Worm (Caenorhabditis elegans) whole organism, young adult: ENCODE results near the gene morc-1.

Experiments used
- B0261.1 ChIP-seq: sonication (generic microtip); optimal IDR thresholded peaks from 2 replicates; lab custom pipeline; 2016; ENCODE audit warnings: mild to moderate bottlenecking, missing genetic modification characterization, moderate library complexity, missing compliant biosample characterization
- B0336.3 ChIP-seq: fragments of 200-800 bp; sonication (Bioruptor generic); IDR thresholded peaks from 2 replicates; pipeline ENCODE4 v1.3.6; 2022; ENCODE audit warnings: missing genetic modification characterization, missing compliant biosample characterization
- C17E4.6 ChIP-seq: fragments of 200-800 bp; sonication (Bioruptor generic); IDR thresholded peaks from 2 replicates; pipeline ENCODE4 v1.3.6; 2022; ENCODE audit warnings: missing genetic modification reagents, missing genetic modification characterization, missing compliant biosample characterization
- F22D6.2 ChIP-seq: sonication (generic microtip); optimal IDR thresholded peaks from 2 replicates; lab custom pipeline; 2016; ENCODE audit warnings: mild to moderate bottlenecking, missing genetic modification characterization, missing compliant biosample characterization
- F33H1.4 ChIP-seq: fragments of 200-800 bp; sonication (Bioruptor generic); IDR thresholded peaks from 2 replicates; pipeline ENCODE4 v1.3.6; 2022; ENCODE audit warnings: missing genetic modification reagents, missing genetic modification characterization, missing compliant biosample characterization
- F49E8.2 ChIP-seq: sonication (generic microtip); optimal IDR thresholded peaks from 3 replicates; lab custom pipeline; 2017; ENCODE audit warnings: missing genetic modification characterization, mild to moderate bottlenecking, missing compliant biosample characterization, antibody characterized with exemption, moderate library complexity; ENCODE audit not compliant: insufficient read depth
- K12H6.12 ChIP-seq: fragments of 200-800 bp; sonication (Bioruptor generic); optimal IDR thresholded peaks from 2 replicates; lab custom pipeline; 2018; ENCODE audit warnings: mild to moderate bottlenecking, missing genetic modification characterization, missing compliant biosample characterization
- Y67H2A.10 ChIP-seq: fragments of 200-800 bp; sonication (Bioruptor generic); conservative IDR thresholded peaks from 2 replicates; pipeline ENCODE4 v1.3.6; 2022; ENCODE audit warnings: missing genetic modification reagents, missing genetic modification characterization, missing compliant biosample characterization
- Y95B8A.8 ChIP-seq: fragments of 200-800 bp; sonication (Bioruptor generic); IDR thresholded peaks from 2 replicates; pipeline ENCODE4 v1.3.6; 2022; ENCODE audit warnings: missing genetic modification reagents, missing genetic modification characterization, missing compliant biosample characterization
- akir-1 ChIP-seq: fragments of 200-800 bp; sonication (Bioruptor generic); optimal IDR thresholded peaks from 2 replicates; lab custom pipeline; 2018; ENCODE audit warnings: mild to moderate bottlenecking, missing genetic modification characterization, moderate library complexity, missing compliant biosample characterization
- ama-1 ChIP-seq, 3 experiments: fragments of 150-350 bp in 1 of 3; sonication (generic microtip) in 2 of 3; optimal IDR thresholded peaks; 2 replicates each; lab custom pipeline; 2014 to 2018; ENCODE audit warnings: missing biosample characterization in 2 of 3, missing genetic modification characterization in 2 of 3, missing genetic modification reagents in 2 of 3
- aptf-3 ChIP-seq: fragments of 200-800 bp; sonication (Bioruptor generic); IDR thresholded peaks from 2 replicates; pipeline ENCODE4 v1.3.6; 2022; ENCODE audit warnings: missing genetic modification characterization, missing compliant biosample characterization
- atf-7 ChIP-seq: sonication (generic microtip); optimal IDR thresholded peaks from 2 replicates; lab custom pipeline; 2017; ENCODE audit warnings: mild to moderate bottlenecking, missing genetic modification characterization, missing compliant biosample characterization
- athp-1 ChIP-seq: sonication (generic microtip); optimal IDR thresholded peaks from 2 replicates; lab custom pipeline; 2017; ENCODE audit warnings: mild to moderate bottlenecking, missing genetic modification characterization, missing compliant biosample characterization
- attf-6 ChIP-seq: fragments of 200-800 bp; sonication (Bioruptor generic); IDR thresholded peaks from 2 replicates; pipeline ENCODE4 v1.3.6; 2022; ENCODE audit warnings: missing genetic modification reagents, missing genetic modification characterization, missing compliant biosample characterization
- dox-1 ChIP-seq: fragments of 200-800 bp; sonication (Bioruptor generic); IDR thresholded peaks from 2 replicates; pipeline ENCODE4 v1.3.6; 2022; ENCODE audit warnings: missing genetic modification reagents, missing genetic modification characterization, missing compliant biosample characterization
- dpff-1 ChIP-seq: sonication (generic microtip); optimal IDR thresholded peaks from 2 replicates; lab custom pipeline; 2017; ENCODE audit warnings: mild to moderate bottlenecking, missing genetic modification characterization, missing compliant biosample characterization
- efl-1 ChIP-seq: fragments of 150-350 bp; optimal IDR thresholded peaks from 2 replicates; lab custom pipeline; 2014; ENCODE audit warnings: missing biosample characterization, missing genetic modification reagents, missing genetic modification characterization
- egl-18 ChIP-seq: fragments of 200-800 bp; sonication (Bioruptor generic); IDR thresholded peaks from 2 replicates; pipeline ENCODE4 v1.3.6; 2022; ENCODE audit warnings: missing genetic modification reagents, missing genetic modification characterization, missing compliant biosample characterization
- egl-44 ChIP-seq: fragments of 200-800 bp; sonication (Bioruptor generic); IDR thresholded peaks from 2 replicates; pipeline ENCODE4 v1.3.6; 2022; ENCODE audit warnings: missing genetic modification reagents, missing genetic modification characterization, missing compliant biosample characterization
- egrh-3 ChIP-seq: fragments of 200-800 bp; sonication (Bioruptor generic); IDR thresholded peaks from 2 replicates; pipeline ENCODE4 v1.3.6; 2022; ENCODE audit warnings: missing genetic modification reagents, missing genetic modification characterization, missing compliant biosample characterization
- hmg-1.2 ChIP-seq: fragments of 200-800 bp; sonication (Bioruptor generic); IDR thresholded peaks from 2 replicates; pipeline ENCODE4 v1.3.6; 2022; ENCODE audit warnings: missing genetic modification reagents, missing genetic modification characterization, missing compliant biosample characterization
- hrde-1 ChIP-seq: sonication (generic microtip); optimal IDR thresholded peaks from 2 replicates; lab custom pipeline; 2016; ENCODE audit warnings: missing genetic modification characterization, mild to moderate bottlenecking, missing compliant biosample characterization, moderate library complexity, missing genotype, missing genetic modification reagents, borderline replicate concordance
- hsf-1 ChIP-seq: fragments of 200-800 bp; sonication (Bioruptor generic); IDR thresholded peaks from 2 replicates; pipeline ENCODE4 v1.3.6; 2022; ENCODE audit warnings: missing genetic modification reagents, missing genetic modification characterization, missing compliant biosample characterization
- let-526 ChIP-seq: fragments of 200-800 bp; sonication (Bioruptor generic); IDR thresholded peaks from 2 replicates; pipeline ENCODE4 v1.3.6; 2022; ENCODE audit warnings: missing genetic modification reagents, missing genetic modification characterization, missing compliant biosample characterization
- lin-35 ChIP-seq, 3 experiments: fragments of 150-350 bp in 2 of 3; sonication (generic microtip) in 1 of 3; optimal IDR thresholded peaks; 2 replicates each; lab custom pipeline; 2014 to 2018; ENCODE audit warnings: missing biosample characterization in 3 of 3, missing genetic modification characterization in 3 of 3, missing genetic modification reagents in 3 of 3
- madf-3 ChIP-seq: fragments of 200-800 bp; sonication (Bioruptor generic); IDR thresholded peaks from 2 replicates; pipeline ENCODE4 v1.3.6; 2022; ENCODE audit warnings: missing genetic modification reagents, missing genetic modification characterization, missing compliant biosample characterization
- madf-8 ChIP-seq: fragments of 200-800 bp; sonication (Bioruptor generic); conservative IDR thresholded peaks from 2 replicates; pipeline ENCODE4 v1.3.6; 2022; ENCODE audit warnings: missing genetic modification reagents, missing genetic modification characterization, missing compliant biosample characterization
- mcd-1 ChIP-seq: fragments of 200-800 bp; sonication (Bioruptor generic); IDR thresholded peaks from 2 replicates; pipeline ENCODE4 v1.3.6; 2022; ENCODE audit warnings: missing genetic modification reagents, missing genetic modification characterization, missing compliant biosample characterization
- nfya-1 ChIP-seq: sonication (generic microtip); optimal IDR thresholded peaks from 2 replicates; lab custom pipeline; 2017; ENCODE audit warnings: antibody characterized with exemption, missing compliant biosample characterization, missing genetic modification characterization, borderline replicate concordance; ENCODE audit not compliant: insufficient read depth
- nhr-27 ChIP-seq: fragments of 200-800 bp; sonication (Bioruptor generic); optimal IDR thresholded peaks from 2 replicates; lab custom pipeline; 2018; ENCODE audit warnings: mild to moderate bottlenecking, missing genetic modification characterization, moderate library complexity, missing compliant biosample characterization
- pbrm-1 ChIP-seq: fragments of 200-800 bp; sonication (Bioruptor generic); IDR thresholded peaks from 2 replicates; pipeline ENCODE4 v1.3.6; 2022; ENCODE audit warnings: missing genetic modification reagents, missing genetic modification characterization, missing compliant biosample characterization
- pha-4 ChIP-seq: fragments of 150-350 bp; sonication (generic microtip); optimal IDR thresholded peaks from 2 replicates; lab custom pipeline; 2014; ENCODE audit warnings: missing biosample characterization, missing genetic modification reagents, missing genetic modification characterization
- rcor-1 ChIP-seq: fragments of 200-800 bp; sonication (Bioruptor generic); IDR thresholded peaks from 2 replicates; pipeline ENCODE4 v1.3.6; 2022; ENCODE audit warnings: missing genetic modification reagents, missing genetic modification characterization, missing compliant biosample characterization
- sea-2 ChIP-seq: fragments of 200-800 bp; sonication (Bioruptor generic); IDR thresholded peaks from 2 replicates; pipeline ENCODE4 v1.3.6; 2022; ENCODE audit warnings: missing genetic modification characterization, missing compliant biosample characterization
- snpc-3.4 ChIP-seq: sonication (generic microtip); optimal IDR thresholded peaks from 2 replicates; lab custom pipeline; 2017; ENCODE audit warnings: missing genetic modification characterization, mild to moderate bottlenecking, missing compliant biosample characterization, antibody characterized with exemption, moderate library complexity, missing genotype, missing genetic modification reagents
- snpc-4 ChIP-seq, 5 experiments: fragments of 150-350 bp in 1 of 5; sonication (generic microtip) in 4 of 5; optimal IDR thresholded peaks; 2 replicates each; lab custom pipeline; 2014 to 2018; ENCODE audit warnings: missing genetic modification characterization in 5 of 5, missing biosample characterization in 3 of 5, antibody characterized with exemption in 2 of 5, mild to moderate bottlenecking in 2 of 5, missing compliant biosample characterization in 2 of 5, missing genotype in 2 of 5, moderate library complexity in 2 of 5, missing genetic modification reagents in 1 of 5
- somi-1 ChIP-seq: fragments of 200-800 bp; sonication (Bioruptor generic); optimal IDR thresholded peaks from 2 replicates; lab custom pipeline; 2018; ENCODE audit warnings: mild to moderate bottlenecking, missing genetic modification characterization, missing compliant biosample characterization
- tlf-1 ChIP-seq: fragments of 200-800 bp; sonication (Bioruptor generic); optimal IDR thresholded peaks from 2 replicates; lab custom pipeline; 2018; ENCODE audit warnings: mild to moderate bottlenecking, missing genetic modification characterization, missing compliant biosample characterization
- unc-130 ChIP-seq: sonication (generic microtip); optimal IDR thresholded peaks from 2 replicates; lab custom pipeline; 2016; ENCODE audit warnings: missing genetic modification reagents, missing genetic modification characterization, missing compliant biosample characterization
- unc-62 ChIP-seq: fragments of 150-350 bp; optimal IDR thresholded peaks from 2 replicates; lab custom pipeline; 2014; ENCODE audit warnings: missing biosample characterization, missing genetic modification reagents, missing genetic modification characterization
- zfh-2 ChIP-seq: fragments of 200-800 bp; sonication (Bioruptor generic); conservative IDR thresholded peaks from 2 replicates; pipeline ENCODE4 v1.3.6; 2022; ENCODE audit warnings: missing genetic modification reagents, missing genetic modification characterization, missing compliant biosample characterization
- ztf-26 ChIP-seq: sonication (generic microtip); optimal IDR thresholded peaks from 2 replicates; lab custom pipeline; 2017; ENCODE audit warnings: missing genetic modification characterization, missing compliant biosample characterization

morc-1 gene

DNA sequence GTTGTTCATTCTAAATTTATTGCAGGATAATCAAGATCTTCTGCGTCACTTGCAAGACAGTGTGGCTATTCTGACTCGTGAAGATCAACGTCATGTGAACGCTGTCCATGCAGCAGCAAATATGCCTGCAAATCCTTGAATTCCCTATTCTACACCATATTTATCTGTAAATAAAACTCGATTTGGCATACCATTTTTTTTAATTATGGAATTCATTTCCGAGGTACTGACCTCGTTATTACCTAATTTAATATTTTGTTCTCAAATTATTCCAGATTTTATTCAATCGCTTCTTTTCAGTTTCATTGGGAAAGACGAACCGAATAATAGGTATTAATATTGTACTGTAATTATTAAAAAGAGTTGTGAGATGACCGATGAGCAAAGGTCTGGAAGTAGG is 33.1 kb downstream of the morc-1 start, which contains the start of gene cid-1 (continued):
- no peak for TF ChIP-seq egl-18 (GFP tag; lab: Robert Waterston, UW)

DNA sequence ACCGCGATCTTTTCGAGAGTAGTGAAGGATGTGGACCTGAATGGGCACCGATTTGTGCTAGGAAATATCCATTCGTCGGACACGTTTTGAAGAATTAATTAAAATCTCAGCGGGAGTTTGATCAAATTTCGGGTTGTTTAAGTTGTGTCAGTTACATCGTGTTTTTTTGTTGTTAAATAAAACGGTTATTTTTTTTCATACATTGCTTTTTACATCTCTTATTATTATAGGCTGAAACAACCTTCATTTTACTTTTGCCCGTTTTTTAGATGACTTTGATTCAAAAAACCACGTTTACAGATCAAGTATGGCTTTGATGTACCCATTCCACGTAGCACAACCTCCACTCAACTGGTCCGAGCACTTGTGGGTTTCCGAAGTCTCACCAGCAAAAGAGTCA is 33.6 kb downstream of the morc-1 start, which contains the start of gene emb-1:
Gene emb-1 (plus strand): TSS at position 301 of the 400 bp plus-strand sequence.
- TF ChIP-seq F22D6.2 (tag; lab: Kevin White, UChicago) (no peak), pbrm-1 (GFP tag; lab: Robert Waterston, UW) (no peak), F49E8.2 (tag; lab: Kevin White, UChicago) (no peak), aptf-3 (GFP tag; lab: Robert Waterston, UW) (no peak), nfya-1 (tag; lab: Kevin White, UChicago) (no peak), egrh-3 (GFP tag; lab: Robert Waterston, UW) (no peak), madf-3 (GFP tag; lab: Robert Waterston, UW) (no peak)

DNA sequence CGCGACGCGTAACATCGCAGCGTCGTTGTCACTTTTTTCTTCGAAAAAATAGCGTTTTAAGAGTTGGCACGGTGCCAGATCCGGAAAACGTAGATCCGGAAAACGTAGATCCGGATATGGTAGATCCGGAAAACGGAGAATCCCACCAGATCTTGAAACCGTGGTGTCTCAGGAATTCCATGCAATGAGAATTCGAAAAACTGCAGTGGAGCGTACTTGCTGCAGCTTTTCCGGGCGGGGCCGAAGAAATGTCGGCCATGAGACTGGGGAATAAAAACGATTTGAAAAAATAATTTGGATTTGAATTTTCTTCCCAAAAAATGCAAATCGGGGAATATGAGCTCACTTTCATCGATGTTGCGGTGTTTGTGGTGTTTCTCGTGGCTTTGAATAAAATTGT is 34.2 kb downstream of the morc-1 start, which contains the start of gene K10D2.5:
Gene K10D2.5 (plus strand): TSS at position 251 of the 400 bp plus-strand sequence.
- peak; percentile 87 for TF ChIP-seq hsf-1
- peak; percentile 96 for TF ChIP-seq let-526 (GFP tag; lab: Robert Waterston, UW)
- TF ChIP-seq tlf-1 (GFP tag; lab: Kevin White, UChicago), result peak; percentile 81
- TF ChIP-seq hmg-1.2 (GFP tag; lab: Robert Waterston, UW), result peak; percentile 77
- no peak for TF ChIP-seq sea-2 (GFP tag; lab: Robert Waterston, UW)
- peak; percentile 55 for TF ChIP-seq atf-7 (tag; lab: Kevin White, UChicago)
- TF ChIP-seq C17E4.6, result peak; percentile 92
- TF ChIP-seq egrh-3 (GFP tag; lab: Robert Waterston, UW), result peak; percentile 91
- peak; percentile 96 for TF ChIP-seq athp-1 (tag; lab: Kevin White, UChicago)
- TF ChIP-seq nfya-1 (tag; lab: Kevin White, UChicago), result no peak
- TF ChIP-seq dox-1 (GFP tag; lab: Robert Waterston, UW), result peak; percentile 99
- no peak for TF ChIP-seq unc-62 (GFP tag; lab: Kevin White, UChicago)
- TF ChIP-seq zfh-2 (GFP tag; lab: Robert Waterston, UW), result peak; percentile 88
- TF ChIP-seq B0261.1 (tag; lab: Kevin White, UChicago), result peak; percentile 11
- TF ChIP-seq akir-1, result peak; percentile 90
- peak; percentile 84 for TF ChIP-seq somi-1 (GFP tag; lab: Kevin White, UChicago)
- TF ChIP-seq attf-6 (GFP tag; lab: Robert Waterston, UW), result peak; percentile 75
- peak; percentile 92 for TF ChIP-seq K12H6.12 (tag; lab: Kevin White, UChicago)
- TF ChIP-seq dpff-1 (tag; lab: Kevin White, UChicago), result no peak
- TF ChIP-seq lin-35 (GFP tag; optimal IDR thresholded peaks at IDR 0.05; lab: Kevin White, UChicago), result peak in 1 of 3 experiments; percentile 80
- TF ChIP-seq rcor-1 (GFP tag; lab: Robert Waterston, UW), result peak; percentile 96
- peak; percentile 77 for TF ChIP-seq madf-8 (GFP tag; lab: Robert Waterston, UW)
- no peak for TF ChIP-seq nhr-27 (tag; lab: Kevin White, UChicago)
- TF ChIP-seq egl-44 (GFP tag; lab: Robert Waterston, UW), result peak; percentile 66; the same call in 1 of the 2 replicates
- TF ChIP-seq B0336.3 (GFP tag; lab: Robert Waterston, UW), result peak; percentile 86
- peak; percentile 25 for TF ChIP-seq ztf-26
- TF ChIP-seq Y67H2A.10, result peak; percentile 97
- peak; percentile 78 for TF ChIP-seq efl-1 (GFP tag; lab: Kevin White, UChicago)
- TF ChIP-seq snpc-3.4 (tag; lab: Kevin White, UChicago), result peak; percentile 71
- peak; percentile 82 for TF ChIP-seq hrde-1 (tag; lab: Kevin White, UChicago)
- TF ChIP-seq unc-130 (GFP tag; lab: Kevin White, UChicago), result peak; percentile 98
- peak; percentile 90 for TF ChIP-seq F49E8.2 (tag; lab: Kevin White, UChicago)
- TF ChIP-seq pha-4, result no peak
- no peak for TF ChIP-seq snpc-4 (GFP tag; optimal IDR thresholded peaks at IDR 0.05; lab: Kevin White, UChicago)
- peak; percentile 39 to 80 (median 68) for TF ChIP-seq snpc-4 (tag; optimal IDR thresholded peaks at IDR 0.05; lab: Kevin White, UChicago)
- TF ChIP-seq Y95B8A.8, result peak; percentile 97
- no peak for TF ChIP-seq ama-1 (optimal IDR thresholded peaks at IDR 0.05; lab: Kevin White, UChicago)
- TF ChIP-seq ama-1 (GFP tag; optimal IDR thresholded peaks at IDR 0.05; lab: Kevin White, UChicago), result no peak
- peak; percentile 99 for TF ChIP-seq mcd-1 (GFP tag; lab: Robert Waterston, UW)
- peak; percentile 83 for TF ChIP-seq F33H1.4
